Worm (Caenorhabditis elegans) whole organism, young adult: ENCODE results near the gene ZK550.2.
"Not testable (repeated sequence)": the region's sequence is repeated elsewhere in the genome, so short reads cannot be mapped to it uniquely, and the experiment has no call there.

Source experiments
- D2030.7 ChIP-seq: fragments of 200-800 bp; sonication (Bioruptor generic); IDR thresholded peaks from 2 replicates; pipeline ENCODE4 v1.3.6; 2022; ENCODE audit warnings: missing genetic modification reagents, missing genetic modification characterization, missing compliant biosample characterization
- F33H1.4 ChIP-seq: fragments of 200-800 bp; sonication (Bioruptor generic); IDR thresholded peaks from 2 replicates; pipeline ENCODE4 v1.3.6; 2022; ENCODE audit warnings: missing genetic modification reagents, missing genetic modification characterization, missing compliant biosample characterization
- F39B2.1 ChIP-seq: fragments of 200-800 bp; sonication (Bioruptor generic); IDR thresholded peaks from 2 replicates; pipeline ENCODE4 v1.3.6; 2022; ENCODE audit warnings: missing genetic modification reagents, missing genetic modification characterization, missing compliant biosample characterization
- F49E8.2 ChIP-seq: sonication (generic microtip); optimal IDR thresholded peaks from 3 replicates; lab custom pipeline; 2017; ENCODE audit warnings: missing genetic modification characterization, mild to moderate bottlenecking, missing compliant biosample characterization, antibody characterized with exemption, moderate library complexity; ENCODE audit not compliant: insufficient read depth
- F52B5.7 ChIP-seq: sonication (generic microtip); optimal IDR thresholded peaks from 2 replicates; lab custom pipeline; 2016; ENCODE audit warnings: mild to moderate bottlenecking, missing genetic modification characterization, missing compliant biosample characterization
- K11D2.4 ChIP-seq: fragments of 200-800 bp; sonication (Bioruptor generic); IDR thresholded peaks from 2 replicates; pipeline ENCODE4 v1.3.6; 2022; ENCODE audit warnings: missing genetic modification reagents, missing genetic modification characterization, missing compliant biosample characterization
- T26A5.8 ChIP-seq: sonication (generic microtip); optimal IDR thresholded peaks from 2 replicates; lab custom pipeline; 2016; ENCODE audit warnings: missing genetic modification characterization, missing compliant biosample characterization
- Y56A3A.18 ChIP-seq: fragments of 200-800 bp; sonication (Bioruptor generic); IDR thresholded peaks from 2 replicates; pipeline ENCODE4 v1.3.6; 2022; ENCODE audit warnings: missing genetic modification reagents, missing genetic modification characterization, missing compliant biosample characterization
- Y79H2A.3 ChIP-seq: fragments of 200-800 bp; sonication (Bioruptor generic); conservative IDR thresholded peaks from 2 replicates; pipeline ENCODE4 v1.3.6; 2022; ENCODE audit warnings: missing genetic modification reagents, missing genetic modification characterization, missing compliant biosample characterization
- ZK185.1 ChIP-seq: sonication (generic microtip); optimal IDR thresholded peaks from 2 replicates; lab custom pipeline; 2016; ENCODE audit warnings: mild to moderate bottlenecking, missing genetic modification characterization, missing compliant biosample characterization; ENCODE audit not compliant: poor library complexity, severe bottlenecking
- athp-1 ChIP-seq: sonication (generic microtip); optimal IDR thresholded peaks from 2 replicates; lab custom pipeline; 2017; ENCODE audit warnings: mild to moderate bottlenecking, missing genetic modification characterization, missing compliant biosample characterization
- attf-3 ChIP-seq: fragments of 200-800 bp; sonication (Bioruptor generic); conservative IDR thresholded peaks from 2 replicates; pipeline ENCODE4 v1.3.6; 2022; ENCODE audit warnings: missing genetic modification reagents, missing genetic modification characterization, missing compliant biosample characterization
- attf-5 ChIP-seq: fragments of 200-800 bp; sonication (Bioruptor generic); optimal IDR thresholded peaks from 2 replicates; lab custom pipeline; 2018; ENCODE audit warnings: mild to moderate bottlenecking, missing genetic modification characterization, missing compliant biosample characterization
- bed-1 ChIP-seq: fragments of 200-800 bp; sonication (Bioruptor generic); IDR thresholded peaks from 2 replicates; pipeline ENCODE4 v1.3.6; 2022; ENCODE audit warnings: missing genetic modification reagents, missing genetic modification characterization, missing compliant biosample characterization
- bed-2 ChIP-seq: fragments of 200-800 bp; sonication (Bioruptor generic); IDR thresholded peaks from 2 replicates; pipeline ENCODE4 v1.3.6; 2022; ENCODE audit warnings: missing genetic modification reagents, missing genetic modification characterization, missing compliant biosample characterization
- ceh-27 ChIP-seq: fragments of 200-800 bp; sonication (Bioruptor generic); optimal IDR thresholded peaks from 2 replicates; lab custom pipeline; 2018; ENCODE audit warnings: mild to moderate bottlenecking, missing genetic modification characterization, moderate library complexity, missing compliant biosample characterization
- ceh-40 ChIP-seq: fragments of 200-800 bp; sonication (Bioruptor generic); IDR thresholded peaks from 2 replicates; pipeline ENCODE4 v1.3.6; 2022; ENCODE audit warnings: missing genetic modification characterization, missing compliant biosample characterization
- ceh-91 ChIP-seq: fragments of 200-800 bp; sonication (Bioruptor generic); IDR thresholded peaks from 2 replicates; pipeline ENCODE4 v1.3.6; 2022; ENCODE audit warnings: missing genetic modification reagents, missing genetic modification characterization, missing compliant biosample characterization
- dox-1 ChIP-seq: fragments of 200-800 bp; sonication (Bioruptor generic); IDR thresholded peaks from 2 replicates; pipeline ENCODE4 v1.3.6; 2022; ENCODE audit warnings: missing genetic modification reagents, missing genetic modification characterization, missing compliant biosample characterization
- dpff-1 ChIP-seq: sonication (generic microtip); optimal IDR thresholded peaks from 2 replicates; lab custom pipeline; 2017; ENCODE audit warnings: mild to moderate bottlenecking, missing genetic modification characterization, missing compliant biosample characterization
- dpl-1 ChIP-seq: fragments of 150-350 bp; optimal IDR thresholded peaks from 2 replicates; lab custom pipeline; 2014; ENCODE audit warnings: missing biosample characterization, missing genetic modification reagents, missing genetic modification characterization
- efl-1 ChIP-seq: fragments of 150-350 bp; optimal IDR thresholded peaks from 2 replicates; lab custom pipeline; 2014; ENCODE audit warnings: missing biosample characterization, missing genetic modification reagents, missing genetic modification characterization
- ekl-4 ChIP-seq: fragments of 200-800 bp; sonication (Bioruptor generic); IDR thresholded peaks from 2 replicates; pipeline ENCODE4 v1.3.6; 2022; ENCODE audit warnings: missing genetic modification reagents, missing genetic modification characterization, missing compliant biosample characterization
- hmg-1.2 ChIP-seq: fragments of 200-800 bp; sonication (Bioruptor generic); IDR thresholded peaks from 2 replicates; pipeline ENCODE4 v1.3.6; 2022; ENCODE audit warnings: missing genetic modification reagents, missing genetic modification characterization, missing compliant biosample characterization
- hmg-20 ChIP-seq: fragments of 200-800 bp; sonication (Bioruptor generic); IDR thresholded peaks from 2 replicates; pipeline ENCODE4 v1.3.6; 2022; ENCODE audit warnings: missing genetic modification reagents, missing genetic modification characterization, missing compliant biosample characterization
- hrde-1 ChIP-seq: sonication (generic microtip); optimal IDR thresholded peaks from 2 replicates; lab custom pipeline; 2016; ENCODE audit warnings: missing genetic modification characterization, mild to moderate bottlenecking, missing compliant biosample characterization, moderate library complexity, missing genotype, missing genetic modification reagents, borderline replicate concordance
- hsf-1 ChIP-seq: fragments of 200-800 bp; sonication (Bioruptor generic); IDR thresholded peaks from 2 replicates; pipeline ENCODE4 v1.3.6; 2022; ENCODE audit warnings: missing genetic modification reagents, missing genetic modification characterization, missing compliant biosample characterization
- let-526 ChIP-seq: fragments of 200-800 bp; sonication (Bioruptor generic); IDR thresholded peaks from 2 replicates; pipeline ENCODE4 v1.3.6; 2022; ENCODE audit warnings: missing genetic modification reagents, missing genetic modification characterization, missing compliant biosample characterization
- lin-54 ChIP-seq: fragments of 200-800 bp; sonication (Bioruptor generic); optimal IDR thresholded peaks from 2 replicates; lab custom pipeline; 2018; ENCODE audit warnings: mild to moderate bottlenecking, missing genetic modification characterization, missing compliant biosample characterization
- madf-3 ChIP-seq: fragments of 200-800 bp; sonication (Bioruptor generic); IDR thresholded peaks from 2 replicates; pipeline ENCODE4 v1.3.6; 2022; ENCODE audit warnings: missing genetic modification reagents, missing genetic modification characterization, missing compliant biosample characterization
- madf-6 ChIP-seq: fragments of 200-800 bp; sonication (Bioruptor generic); IDR thresholded peaks from 2 replicates; pipeline ENCODE4 v1.3.6; 2022; ENCODE audit warnings: missing genetic modification reagents, missing genetic modification characterization, missing compliant biosample characterization
- mel-28 ChIP-seq: sonication (generic microtip); optimal IDR thresholded peaks from 2 replicates; lab custom pipeline; 2016; ENCODE audit warnings: borderline replicate concordance, mild to moderate bottlenecking, missing genetic modification characterization, missing compliant biosample characterization
- nfyb-1 ChIP-seq: fragments of 200-800 bp; sonication (Bioruptor generic); IDR thresholded peaks from 2 replicates; pipeline ENCODE4 v1.3.6; 2022; ENCODE audit warnings: missing genetic modification reagents, missing genetic modification characterization, missing compliant biosample characterization
- pbrm-1 ChIP-seq: fragments of 200-800 bp; sonication (Bioruptor generic); IDR thresholded peaks from 2 replicates; pipeline ENCODE4 v1.3.6; 2022; ENCODE audit warnings: missing genetic modification reagents, missing genetic modification characterization, missing compliant biosample characterization
- repo-1 ChIP-seq: sonication (generic microtip); optimal IDR thresholded peaks from 2 replicates; lab custom pipeline; 2017; ENCODE audit warnings: mild to moderate bottlenecking, missing genetic modification characterization, missing compliant biosample characterization
- snpc-1.1 ChIP-seq: sonication (generic microtip); optimal IDR thresholded peaks from 2 replicates; lab custom pipeline; 2017; ENCODE audit warnings: missing genetic modification characterization, mild to moderate bottlenecking, missing compliant biosample characterization, antibody characterized with exemption, moderate library complexity, missing genotype, missing genetic modification reagents; ENCODE audit not compliant: insufficient read depth
- snpc-4 ChIP-seq, 5 experiments: fragments of 150-350 bp in 1 of 5; sonication (generic microtip) in 4 of 5; optimal IDR thresholded peaks; 2 replicates each; lab custom pipeline; 2014 to 2018; ENCODE audit warnings: missing genetic modification characterization in 5 of 5, missing biosample characterization in 3 of 5, antibody characterized with exemption in 2 of 5, mild to moderate bottlenecking in 2 of 5, missing compliant biosample characterization in 2 of 5, missing genotype in 2 of 5, moderate library complexity in 2 of 5, missing genetic modification reagents in 1 of 5
- unc-62 ChIP-seq: fragments of 150-350 bp; optimal IDR thresholded peaks from 2 replicates; lab custom pipeline; 2014; ENCODE audit warnings: missing biosample characterization, missing genetic modification reagents, missing genetic modification characterization

ZK550.2 gene

DNA sequence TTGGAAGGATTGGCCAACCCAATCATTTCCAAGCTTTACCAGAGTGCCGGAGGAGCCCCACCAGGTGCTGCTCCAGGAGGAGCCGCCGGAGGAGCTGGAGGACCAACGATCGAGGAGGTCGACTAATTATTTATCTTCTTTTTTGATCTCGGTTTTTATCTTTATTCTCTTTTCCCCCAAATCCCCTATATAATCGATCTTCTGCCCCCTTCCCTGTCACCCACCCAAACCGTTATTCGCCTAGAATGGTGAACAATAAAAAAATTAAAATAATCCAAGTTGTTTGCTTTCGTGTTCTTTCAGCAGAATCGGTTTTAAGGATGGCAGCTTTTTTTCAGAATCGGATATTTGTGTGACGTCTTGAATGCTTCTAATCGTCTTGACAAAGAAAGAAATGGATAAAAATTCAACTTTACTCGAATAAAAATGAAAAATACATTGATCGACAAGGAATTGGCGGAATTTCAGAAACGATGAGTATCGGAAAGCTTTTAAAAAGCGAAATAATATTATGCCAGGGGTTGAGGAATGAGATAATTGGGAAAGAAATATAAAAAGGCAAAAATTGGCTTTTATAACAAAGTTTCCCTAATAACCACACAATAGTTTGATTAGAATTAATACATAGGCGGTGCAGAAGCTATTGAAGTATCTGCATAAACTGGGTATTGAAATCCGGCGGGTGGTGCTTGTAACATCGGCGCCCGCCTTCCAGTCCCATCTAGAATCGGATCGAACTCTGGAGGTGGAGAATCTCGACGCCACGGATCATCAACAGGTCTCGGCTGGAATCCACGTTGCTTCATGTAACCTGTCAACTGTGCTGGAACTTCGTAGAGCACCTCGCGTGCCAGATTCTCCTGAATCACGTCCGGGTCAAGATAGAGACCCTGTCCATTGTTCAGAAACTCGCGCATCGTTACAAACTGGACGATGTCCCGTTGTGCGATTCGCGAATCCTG, 36.0 kb downstream of the ZK550.2 start (continued):
- TF ChIP-seq madf-3 (GFP tag; lab: Robert Waterston, UW) (peak; percentile 92; the same call in 1 of the 2 replicates), hmg-20 (peak; percentile 52; the same call in 1 of the 2 replicates), T26A5.8 (tag; lab: Kevin White, UChicago) (peak; percentile 96), hsf-1 (GFP tag; lab: Robert Waterston, UW) (peak; percentile 91), mel-28 (peak; percentile 49), Y79H2A.3 (GFP tag; lab: Robert Waterston, UW) (no peak), pbrm-1 (GFP tag; lab: Robert Waterston, UW) (peak; percentile 79), ceh-91 (GFP tag; lab: Robert Waterston, UW) (no peak; the same call in 1 of the 2 replicates), bed-2 (no peak; the same call in 1 of the 2 replicates), F33H1.4 (GFP tag; lab: Robert Waterston, UW) (peak; percentile 6; the same call in 1 of the 2 replicates), Y56A3A.18 (GFP tag; lab: Robert Waterston, UW) (peak; percentile 97), ZK185.1 (tag; lab: Kevin White, UChicago) (peak; percentile 67), nfyb-1 (GFP tag; lab: Robert Waterston, UW) (peak; percentile 89), F52B5.7 (tag; lab: Kevin White, UChicago) (peak; percentile 79), hrde-1 (tag; lab: Kevin White, UChicago) (peak; percentile 60), attf-5 (GFP tag; lab: Kevin White, UChicago) (peak; percentile 72), bed-1 (GFP tag; lab: Robert Waterston, UW) (peak; percentile 90; the same call in 1 of the 2 replicates), K11D2.4 (GFP tag; lab: Robert Waterston, UW) (peak; percentile 65; the same call in 1 of the 2 replicates), efl-1 (peak; percentile 31), F39B2.1 (GFP tag; lab: Robert Waterston, UW) (peak; percentile 87)

DNA sequence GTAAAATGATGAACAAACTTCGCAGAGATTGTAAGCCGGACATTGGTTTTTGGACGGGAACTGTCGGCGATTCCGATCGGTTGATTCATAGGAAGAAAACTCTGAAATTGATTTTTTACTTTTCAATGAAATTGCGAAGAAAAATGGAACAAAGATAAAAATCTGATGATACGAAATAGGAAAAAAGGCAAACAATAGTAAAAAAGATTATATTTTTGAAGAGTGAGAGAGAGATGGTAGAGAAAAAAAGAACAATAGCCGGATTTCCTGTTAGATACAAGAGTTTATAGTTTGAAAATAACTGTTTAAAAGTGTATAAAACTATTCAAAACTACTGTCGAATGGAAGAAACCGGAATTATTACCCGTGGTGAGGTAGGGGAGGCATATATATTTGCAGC, 38.7 kb downstream of the ZK550.2 start, which contains the start of gene nra-1:
Gene nra-1 (minus strand): TSS at position 101 of the 400 bp plus-strand sequence.
- TF ChIP-seq dox-1 (GFP tag; lab: Robert Waterston, UW), result no peak
- no peak for TF ChIP-seq ceh-27 (GFP tag; lab: Kevin White, UChicago)
- no peak for TF ChIP-seq ceh-40 (GFP tag; lab: Robert Waterston, UW)
- no peak for TF ChIP-seq dpl-1
- no peak for TF ChIP-seq lin-54 (GFP tag; lab: Kevin White, UChicago)
- no peak for TF ChIP-seq unc-62
- TF ChIP-seq snpc-1.1 (tag; lab: Kevin White, UChicago), result no peak
- no peak for TF ChIP-seq let-526 (GFP tag; lab: Robert Waterston, UW)
- no peak for TF ChIP-seq F49E8.2
- no peak for TF ChIP-seq ekl-4 (GFP tag; lab: Robert Waterston, UW)
- TF ChIP-seq repo-1 (tag; lab: Kevin White, UChicago), result no peak
- no peak for TF ChIP-seq dpff-1 (tag; lab: Kevin White, UChicago)

DNA sequence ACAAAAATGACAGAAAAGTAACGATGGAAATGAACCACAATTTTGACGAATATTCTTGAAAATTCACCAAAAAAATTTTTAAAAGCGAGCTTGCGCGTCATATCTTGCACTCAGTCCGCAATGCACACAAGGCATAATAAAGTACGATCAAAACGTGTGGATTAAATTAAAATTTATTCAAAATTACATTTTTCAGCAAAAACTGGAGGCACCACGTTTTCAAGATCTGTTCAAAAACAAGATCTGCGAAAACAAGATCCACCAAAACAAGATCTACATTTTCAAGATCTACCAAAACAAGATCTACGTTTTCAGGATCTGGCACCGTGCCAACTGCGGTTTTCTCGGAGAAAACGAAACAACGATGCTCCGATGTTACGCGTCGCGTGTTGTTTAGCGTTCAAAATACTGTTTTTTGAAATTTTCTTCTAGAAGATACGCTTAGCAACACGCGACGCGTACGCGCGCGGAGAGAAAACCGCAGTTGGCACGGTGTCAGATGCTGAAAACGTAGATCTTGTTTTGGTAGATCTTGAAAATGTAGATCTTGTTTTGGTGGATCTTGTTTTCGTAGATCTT, 39.2 kb downstream of the ZK550.2 start:
- TF ChIP-seq madf-6 (GFP tag; lab: Robert Waterston, UW) (peak; percentile 66), attf-3 (GFP tag; lab: Robert Waterston, UW) (peak; percentile 62), D2030.7 (GFP tag; lab: Robert Waterston, UW) (peak; percentile 86), hmg-1.2 (GFP tag; lab: Robert Waterston, UW) (peak; percentile 18; the same call in 1 of the 2 replicates), athp-1 (tag; lab: Kevin White, UChicago) (peak; percentile 3), snpc-4 (tag; optimal IDR thresholded peaks at IDR 0.05; lab: Kevin White, UChicago) (peak in 1 of 4 experiments; percentile 59), dox-1 (GFP tag; lab: Robert Waterston, UW) (peak; percentile 57), hsf-1 (GFP tag; lab: Robert Waterston, UW) (peak; percentile 82)
- TF ChIP-seq snpc-4 (GFP tag; optimal IDR thresholded peaks at IDR 0.05; lab: Kevin White, UChicago), result not testable (repeated sequence)
